Worm (Caenorhabditis elegans) whole organism, young adult: ENCODE measurements around the gene R166.3.
A peak's percentile ranks its signal among the peaks of the same experiment; 100 is the strongest.

ENCODE experiments used
- B0336.3 ChIP-seq: fragments of 200-800 bp; sonication (Bioruptor generic); IDR thresholded peaks from 2 replicates; pipeline ENCODE4 v1.3.6; 2022; ENCODE audit warnings: missing genetic modification characterization, missing compliant biosample characterization
- C17E4.6 ChIP-seq: fragments of 200-800 bp; sonication (Bioruptor generic); IDR thresholded peaks from 2 replicates; pipeline ENCODE4 v1.3.6; 2022; ENCODE audit warnings: missing genetic modification reagents, missing genetic modification characterization, missing compliant biosample characterization
- F22D6.2 ChIP-seq: sonication (generic microtip); optimal IDR thresholded peaks from 2 replicates; lab custom pipeline; 2016; ENCODE audit warnings: mild to moderate bottlenecking, missing genetic modification characterization, missing compliant biosample characterization
- F37B4.10 ChIP-seq: fragments of 200-800 bp; sonication (Bioruptor generic); IDR thresholded peaks from 2 replicates; pipeline ENCODE4 v1.3.6; 2022; ENCODE audit warnings: missing genetic modification characterization, missing compliant biosample characterization
- F39B2.1 ChIP-seq: fragments of 200-800 bp; sonication (Bioruptor generic); IDR thresholded peaks from 2 replicates; pipeline ENCODE4 v1.3.6; 2022; ENCODE audit warnings: missing genetic modification reagents, missing genetic modification characterization, missing compliant biosample characterization
- F57C9.4 ChIP-seq: sonication (generic microtip); optimal IDR thresholded peaks from 2 replicates; lab custom pipeline; 2017; ENCODE audit warnings: mild to moderate bottlenecking, missing genetic modification characterization, missing compliant biosample characterization
- K12H6.12 ChIP-seq: fragments of 200-800 bp; sonication (Bioruptor generic); optimal IDR thresholded peaks from 2 replicates; lab custom pipeline; 2018; ENCODE audit warnings: mild to moderate bottlenecking, missing genetic modification characterization, missing compliant biosample characterization
- T07F8.4 ChIP-seq: sonication (generic microtip); optimal IDR thresholded peaks from 2 replicates; lab custom pipeline; 2016; ENCODE audit warnings: mild to moderate bottlenecking, missing genetic modification characterization, moderate library complexity, missing compliant biosample characterization
- T26A5.8 ChIP-seq: sonication (generic microtip); optimal IDR thresholded peaks from 2 replicates; lab custom pipeline; 2016; ENCODE audit warnings: missing genetic modification characterization, missing compliant biosample characterization
- Y53F4B.3 ChIP-seq: fragments of 200-800 bp; sonication (Bioruptor generic); IDR thresholded peaks from 2 replicates; pipeline ENCODE4 v1.3.6; 2022; ENCODE audit warnings: missing genetic modification reagents, missing genetic modification characterization, missing compliant biosample characterization
- Y53G8AR.9 ChIP-seq: fragments of 200-800 bp; sonication (Bioruptor generic); conservative IDR thresholded peaks from 2 replicates; pipeline ENCODE4 v1.3.6; 2022; ENCODE audit warnings: missing genetic modification reagents, missing genetic modification characterization, missing compliant biosample characterization
- Y56A3A.18 ChIP-seq: fragments of 200-800 bp; sonication (Bioruptor generic); IDR thresholded peaks from 2 replicates; pipeline ENCODE4 v1.3.6; 2022; ENCODE audit warnings: missing genetic modification reagents, missing genetic modification characterization, missing compliant biosample characterization
- Y67H2A.10 ChIP-seq: fragments of 200-800 bp; sonication (Bioruptor generic); conservative IDR thresholded peaks from 2 replicates; pipeline ENCODE4 v1.3.6; 2022; ENCODE audit warnings: missing genetic modification reagents, missing genetic modification characterization, missing compliant biosample characterization
- Y79H2A.3 ChIP-seq: fragments of 200-800 bp; sonication (Bioruptor generic); conservative IDR thresholded peaks from 2 replicates; pipeline ENCODE4 v1.3.6; 2022; ENCODE audit warnings: missing genetic modification reagents, missing genetic modification characterization, missing compliant biosample characterization
- bed-1 ChIP-seq: fragments of 200-800 bp; sonication (Bioruptor generic); IDR thresholded peaks from 2 replicates; pipeline ENCODE4 v1.3.6; 2022; ENCODE audit warnings: missing genetic modification reagents, missing genetic modification characterization, missing compliant biosample characterization
- ccch-3 ChIP-seq: fragments of 200-800 bp; sonication (Bioruptor generic); optimal IDR thresholded peaks from 2 replicates; lab custom pipeline; 2018; ENCODE audit warnings: mild to moderate bottlenecking, missing genetic modification characterization, missing compliant biosample characterization
- cebp-1 ChIP-seq, 2 experiments: fragments of 200-800 bp in 1 of 2; sonication (Bioruptor generic) in 1 of 2; sonication (generic microtip) in 1 of 2; IDR thresholded peaks in 1 of 2; optimal IDR thresholded peaks in 1 of 2; 2 replicates each; pipeline versions ENCODE4 v1.3.6 to Lab custom; 2017 to 2022; ENCODE audit warnings: missing compliant biosample characterization in 2 of 2, missing genetic modification characterization in 2 of 2, mild to moderate bottlenecking in 1 of 2, missing genetic modification reagents in 1 of 2, moderate library complexity in 1 of 2
- ceh-27 ChIP-seq: fragments of 200-800 bp; sonication (Bioruptor generic); optimal IDR thresholded peaks from 2 replicates; lab custom pipeline; 2018; ENCODE audit warnings: mild to moderate bottlenecking, missing genetic modification characterization, moderate library complexity, missing compliant biosample characterization
- ceh-58 ChIP-seq: fragments of 200-800 bp; sonication (Bioruptor generic); IDR thresholded peaks from 2 replicates; pipeline ENCODE4 v1.3.6; 2022; ENCODE audit warnings: missing genetic modification characterization, missing compliant biosample characterization
- ceh-91 ChIP-seq: fragments of 200-800 bp; sonication (Bioruptor generic); IDR thresholded peaks from 2 replicates; pipeline ENCODE4 v1.3.6; 2022; ENCODE audit warnings: missing genetic modification reagents, missing genetic modification characterization, missing compliant biosample characterization
- chd-7 ChIP-seq: sonication (generic microtip); optimal IDR thresholded peaks from 2 replicates; lab custom pipeline; 2016; ENCODE audit warnings: mild to moderate bottlenecking, missing genetic modification characterization, moderate library complexity, missing compliant biosample characterization
- egl-18 ChIP-seq: fragments of 200-800 bp; sonication (Bioruptor generic); IDR thresholded peaks from 2 replicates; pipeline ENCODE4 v1.3.6; 2022; ENCODE audit warnings: missing genetic modification reagents, missing genetic modification characterization, missing compliant biosample characterization
- egrh-3 ChIP-seq: fragments of 200-800 bp; sonication (Bioruptor generic); IDR thresholded peaks from 2 replicates; pipeline ENCODE4 v1.3.6; 2022; ENCODE audit warnings: missing genetic modification reagents, missing genetic modification characterization, missing compliant biosample characterization
- ekl-4 ChIP-seq: fragments of 200-800 bp; sonication (Bioruptor generic); IDR thresholded peaks from 2 replicates; pipeline ENCODE4 v1.3.6; 2022; ENCODE audit warnings: missing genetic modification reagents, missing genetic modification characterization, missing compliant biosample characterization
- hmg-1.2 ChIP-seq: fragments of 200-800 bp; sonication (Bioruptor generic); IDR thresholded peaks from 2 replicates; pipeline ENCODE4 v1.3.6; 2022; ENCODE audit warnings: missing genetic modification reagents, missing genetic modification characterization, missing compliant biosample characterization
- lag-1 ChIP-seq: fragments of 200-800 bp; sonication (Bioruptor generic); IDR thresholded peaks from 2 replicates; pipeline ENCODE4 v1.3.6; 2022; ENCODE audit warnings: missing genetic modification reagents, missing genetic modification characterization, missing compliant biosample characterization
- let-607 ChIP-seq, 2 experiments: fragments of 200-800 bp in 1 of 2; sonication (Bioruptor generic) in 1 of 2; sonication (generic microtip) in 1 of 2; optimal IDR thresholded peaks; 2 replicates each; lab custom pipeline; 2016 to 2018; ENCODE audit warnings: mild to moderate bottlenecking in 2 of 2, missing compliant biosample characterization in 2 of 2, missing genetic modification characterization in 2 of 2, moderate library complexity in 2 of 2, missing genotype in 1 of 2
- lsl-1 ChIP-seq: fragments of 200-800 bp; sonication (Bioruptor generic); optimal IDR thresholded peaks from 2 replicates; lab custom pipeline; 2018; ENCODE audit warnings: mild to moderate bottlenecking, missing genetic modification characterization, moderate library complexity, missing compliant biosample characterization
- mxl-1 ChIP-seq: sonication (generic microtip); optimal IDR thresholded peaks from 2 replicates; lab custom pipeline; 2016; ENCODE audit warnings: missing genetic modification characterization, missing compliant biosample characterization
- nfya-2 ChIP-seq: fragments of 200-800 bp; sonication (Bioruptor generic); IDR thresholded peaks from 2 replicates; pipeline ENCODE4 v1.3.6; 2022; ENCODE audit warnings: missing genetic modification reagents, missing genetic modification characterization, missing compliant biosample characterization
- nhr-120 ChIP-seq: fragments of 200-800 bp; sonication (Bioruptor generic); IDR thresholded peaks from 2 replicates; pipeline ENCODE4 v1.3.6; 2022; ENCODE audit warnings: missing genetic modification characterization, missing compliant biosample characterization
- nhr-27 ChIP-seq: fragments of 200-800 bp; sonication (Bioruptor generic); optimal IDR thresholded peaks from 2 replicates; lab custom pipeline; 2018; ENCODE audit warnings: mild to moderate bottlenecking, missing genetic modification characterization, moderate library complexity, missing compliant biosample characterization
- snpc-3.4 ChIP-seq: sonication (generic microtip); optimal IDR thresholded peaks from 2 replicates; lab custom pipeline; 2017; ENCODE audit warnings: missing genetic modification characterization, mild to moderate bottlenecking, missing compliant biosample characterization, antibody characterized with exemption, moderate library complexity, missing genotype, missing genetic modification reagents
- tlf-1 ChIP-seq: fragments of 200-800 bp; sonication (Bioruptor generic); optimal IDR thresholded peaks from 2 replicates; lab custom pipeline; 2018; ENCODE audit warnings: mild to moderate bottlenecking, missing genetic modification characterization, missing compliant biosample characterization
- unc-130 ChIP-seq: sonication (generic microtip); optimal IDR thresholded peaks from 2 replicates; lab custom pipeline; 2016; ENCODE audit warnings: missing genetic modification reagents, missing genetic modification characterization, missing compliant biosample characterization
- zfh-2 ChIP-seq: fragments of 200-800 bp; sonication (Bioruptor generic); conservative IDR thresholded peaks from 2 replicates; pipeline ENCODE4 v1.3.6; 2022; ENCODE audit warnings: missing genetic modification reagents, missing genetic modification characterization, missing compliant biosample characterization
- ztf-18 ChIP-seq: sonication (generic microtip); optimal IDR thresholded peaks from 2 replicates; lab custom pipeline; 2016; ENCODE audit warnings: missing genotype, mild to moderate bottlenecking, missing genetic modification characterization, missing compliant biosample characterization
- ztf-28 ChIP-seq: fragments of 200-800 bp; sonication (Bioruptor generic); IDR thresholded peaks from 2 replicates; pipeline ENCODE4 v1.3.6; 2022; ENCODE audit warnings: missing genetic modification reagents, missing genetic modification characterization, missing compliant biosample characterization
- ztf-3 ChIP-seq: fragments of 200-800 bp; sonication (Bioruptor generic); optimal IDR thresholded peaks from 2 replicates; lab custom pipeline; 2018; ENCODE audit warnings: mild to moderate bottlenecking, missing genetic modification characterization, missing compliant biosample characterization

R166.3 gene

ce11 chrII:10558962-10559415, 19.9 kb upstream of the R166.3 start (continued):
- TF ChIP-seq ztf-28 (GFP tag; lab: Robert Waterston, UW) (no peak), egl-18 (GFP tag; lab: Robert Waterston, UW) (no peak), Y56A3A.18 (no peak), chd-7 (tag; lab: Kevin White, UChicago) (peak; percentile 38), hmg-1.2 (GFP tag; lab: Robert Waterston, UW) (peak; percentile 62), bed-1 (GFP tag; lab: Robert Waterston, UW) (0 out of 2 replicates have a peak, but pooled peaks have one; percentile 4), mxl-1 (tag; lab: Kevin White, UChicago) (no peak), egrh-3 (GFP tag; lab: Robert Waterston, UW) (no peak), K12H6.12 (tag; lab: Kevin White, UChicago) (no peak), F57C9.4 (tag; lab: Kevin White, UChicago) (no peak), lsl-1 (GFP tag; lab: Kevin White, UChicago) (no peak), ceh-27 (GFP tag; lab: Kevin White, UChicago) (no peak), let-607 (tag; optimal IDR thresholded peaks at IDR 0.05; lab: Kevin White, UChicago) (no peak), Y67H2A.10 (GFP tag; lab: Robert Waterston, UW) (no peak), zfh-2 (GFP tag; lab: Robert Waterston, UW) (peak; percentile 78), Y53G8AR.9 (no peak), C17E4.6 (GFP tag; lab: Robert Waterston, UW) (no peak), snpc-3.4 (tag; lab: Kevin White, UChicago) (no peak), T26A5.8 (tag; lab: Kevin White, UChicago) (no peak), cebp-1 (GFP tag; IDR thresholded peaks at IDR 0.05; lab: Robert Waterston, UW) (no peak), cebp-1 (tag; optimal IDR thresholded peaks at IDR 0.05; lab: Kevin White, UChicago) (peak; percentile 74), nhr-120 (GFP tag; lab: Robert Waterston, UW) (no peak), nhr-27 (tag; lab: Kevin White, UChicago) (no peak), tlf-1 (GFP tag; lab: Kevin White, UChicago) (no peak), Y53F4B.3 (GFP tag; lab: Robert Waterston, UW) (no peak), F22D6.2 (tag; lab: Kevin White, UChicago) (no peak), nfya-2 (GFP tag; lab: Robert Waterston, UW) (no peak), B0336.3 (GFP tag; lab: Robert Waterston, UW) (no peak; the same call in 1 of the 2 replicates), ztf-18 (tag; lab: Kevin White, UChicago) (no peak), lag-1 (GFP tag; lab: Robert Waterston, UW) (no peak), unc-130 (GFP tag; lab: Kevin White, UChicago) (no peak), ztf-3 (GFP tag; lab: Kevin White, UChicago) (no peak), ccch-3 (GFP tag; lab: Kevin White, UChicago) (no peak), ceh-91 (GFP tag; lab: Robert Waterston, UW) (no peak), F39B2.1 (GFP tag; lab: Robert Waterston, UW) (no peak)

ce11 chrII:10558345-10558744, 19.2 kb upstream of the R166.3 start:
- TF ChIP-seq let-607 (tag; optimal IDR thresholded peaks at IDR 0.05; lab: Kevin White, UChicago) (no peak), K12H6.12 (tag; lab: Kevin White, UChicago) (peak; percentile 22), T07F8.4 (tag; lab: Kevin White, UChicago) (no peak)

- TF ChIP-seq Y79H2A.3 (GFP tag; lab: Robert Waterston, UW) (0 out of 2 replicates have a peak, but pooled peaks have one; percentile 28), ekl-4 (GFP tag; lab: Robert Waterston, UW) (0 out of 2 replicates have a peak, but pooled peaks have one; percentile 19), F37B4.10 (GFP tag; lab: Robert Waterston, UW) (0 out of 2 replicates have a peak, but pooled peaks have one; percentile 64), ceh-58 (GFP tag; lab: Robert Waterston, UW) (0 out of 2 replicates have a peak, but pooled peaks have one; percentile 25)
These were observed 18.4 kb upstream of the R166.3 start for ce11 chrII:10557582-10557981.
